Worm (Caenorhabditis elegans): Measurements from ENCODE around the gene F08F8.10.

F08F8.10 gene

ce11 chrIII:7370569-7370968 lies 13.4 kb upstream of the F08F8.10 start:
- TF ChIP-seq pes-1 (GFP tag; IDR thresholded peaks at IDR 0.05) = no peak
- TF ChIP-seq F13C5.2 (tag; optimal IDR thresholded peaks at IDR 0.05) = no peak
- TF ChIP-seq aly-1 (tag; optimal IDR thresholded peaks at IDR 0.05) = no peak
- no peak for TF ChIP-seq tra-4 (tag; optimal IDR thresholded peaks at IDR 0.05)
- no peak for TF ChIP-seq tbx-11 (GFP tag; IDR thresholded peaks at IDR 0.05)
- no peak for TF ChIP-seq flt-1 (GFP tag; IDR thresholded peaks at IDR 0.05)
- TF ChIP-seq ceh-36 (tag; optimal IDR thresholded peaks at IDR 0.05) = no peak
- no peak for TF ChIP-seq hmg-4 (GFP tag; optimal IDR thresholded peaks at IDR 0.05)
- no peak for TF ChIP-seq tbx-37 (GFP tag; conservative IDR thresholded peaks at IDR 0.05)
- no peak for TF ChIP-seq B0310.2 (tag; optimal IDR thresholded peaks at IDR 0.05)
- TF ChIP-seq hmbx-1 (tag; optimal IDR thresholded peaks at IDR 0.05) = no peak
- TF ChIP-seq hnd-1 (tag; optimal IDR thresholded peaks at IDR 0.05) = no peak

ce11 chrIII:7369394-7370024 lies 12.3 kb upstream of the F08F8.10 start:
- TF ChIP-seq tbx-37 (GFP tag; conservative IDR thresholded peaks at IDR 0.05) = no peak
- 0 out of 2 replicates have a peak, but pooled peaks have one; percentile 40 for TF ChIP-seq tbx-11 (GFP tag; IDR thresholded peaks at IDR 0.05)
- TF ChIP-seq flt-1 (GFP tag; IDR thresholded peaks at IDR 0.05) = no peak
- TF ChIP-seq tra-4 (tag; optimal IDR thresholded peaks at IDR 0.05) = no peak

ce11 chrIII:7367012-7367760 lies 10.0 kb upstream of the F08F8.10 start, which contains the start of the genes T20B12.5 and T20B12.4:
T20B12.5 (minus strand) TSS chrIII:7367112.
T20B12.4 (plus strand) TSS chrIII:7367710.
- TF ChIP-seq hnd-1 (tag; optimal IDR thresholded peaks at IDR 0.05) (no peak), hmg-4 (GFP tag; optimal IDR thresholded peaks at IDR 0.05) (no peak), B0310.2 (tag; optimal IDR thresholded peaks at IDR 0.05) (no peak), ama-1 (optimal IDR thresholded peaks at IDR 0.05) (no peak), pes-1 (GFP tag; IDR thresholded peaks at IDR 0.05) (no peak), F13C5.2 (tag; optimal IDR thresholded peaks at IDR 0.05) (no peak), ceh-13 (GFP tag; optimal IDR thresholded peaks at IDR 0.05) (no peak), ets-7 (tag; optimal IDR thresholded peaks at IDR 0.05) (no peak), tbx-37 (GFP tag; conservative IDR thresholded peaks at IDR 0.05) (no peak), scrt-1 (GFP tag; IDR thresholded peaks at IDR 0.05) (no peak)

ce11 chrIII:7365602-7366001 lies 8.4 kb upstream of the F08F8.10 start, which contains the start of gene F08F8.11:
F08F8.11 (plus strand) TSS chrIII:7365902.
- TF ChIP-seq tbx-37 (GFP tag; conservative IDR thresholded peaks at IDR 0.05) = no peak
- no peak for TF ChIP-seq ceh-36 (tag; optimal IDR thresholded peaks at IDR 0.05)
- no peak for TF ChIP-seq sea-1 (GFP tag; conservative IDR thresholded peaks at IDR 0.05)
- no peak for TF ChIP-seq flt-1 (GFP tag; IDR thresholded peaks at IDR 0.05)
- TF ChIP-seq scrt-1 (GFP tag; IDR thresholded peaks at IDR 0.05) = no peak
- TF ChIP-seq B0310.2 (tag; optimal IDR thresholded peaks at IDR 0.05) = no peak
- TF ChIP-seq tbx-11 (GFP tag; IDR thresholded peaks at IDR 0.05) = no peak
- TF ChIP-seq ets-7 (tag; optimal IDR thresholded peaks at IDR 0.05) = no peak
- TF ChIP-seq tra-4 (tag; optimal IDR thresholded peaks at IDR 0.05) = no peak
- TF ChIP-seq pes-1 (GFP tag; IDR thresholded peaks at IDR 0.05) = no peak
- TF ChIP-seq ama-1 (optimal IDR thresholded peaks at IDR 0.05) = no peak
- TF ChIP-seq F13C5.2 (tag; optimal IDR thresholded peaks at IDR 0.05) = no peak
- no peak for TF ChIP-seq aly-1 (tag; optimal IDR thresholded peaks at IDR 0.05)
- no peak for TF ChIP-seq hnd-1 (tag; optimal IDR thresholded peaks at IDR 0.05)

ce11 chrIII:7359037-7359548 lies 1.9 kb upstream of the F08F8.10 start, which contains the start of the genes eco-1 and hmgr-1:
eco-1 (minus strand) TSS chrIII:7359095.
hmgr-1 (plus strand) TSS chrIII:7359498.
- TF ChIP-seq hmg-4 (GFP tag; optimal IDR thresholded peaks at IDR 0.05) (no peak), flt-1 (GFP tag; IDR thresholded peaks at IDR 0.05) (no peak), hmbx-1 (tag; optimal IDR thresholded peaks at IDR 0.05) (no peak), sea-1 (GFP tag; conservative IDR thresholded peaks at IDR 0.05) (no peak), scrt-1 (GFP tag; IDR thresholded peaks at IDR 0.05) (no peak), tbx-11 (GFP tag; IDR thresholded peaks at IDR 0.05) (no peak), tbx-37 (GFP tag; conservative IDR thresholded peaks at IDR 0.05) (no peak), pes-1 (GFP tag; IDR thresholded peaks at IDR 0.05) (no peak), ceh-36 (tag; optimal IDR thresholded peaks at IDR 0.05) (no peak), B0310.2 (tag; optimal IDR thresholded peaks at IDR 0.05) (no peak), ceh-13 (GFP tag; optimal IDR thresholded peaks at IDR 0.05) (no peak)

- TF ChIP-seq pes-1 (GFP tag; IDR thresholded peaks at IDR 0.05) (no peak), ceh-13 (GFP tag; optimal IDR thresholded peaks at IDR 0.05) (no peak), scrt-1 (GFP tag; IDR thresholded peaks at IDR 0.05) (no peak), tbx-11 (GFP tag; IDR thresholded peaks at IDR 0.05) (no peak), ets-7 (tag; optimal IDR thresholded peaks at IDR 0.05) (no peak)
These were observed 1.4 kb upstream of the F08F8.10 start for ce11 chrIII:7358627-7359026.

- TF ChIP-seq tbx-37 (GFP tag; conservative IDR thresholded peaks at IDR 0.05) (no peak), tra-4 (tag; optimal IDR thresholded peaks at IDR 0.05) (no peak), ama-1 (optimal IDR thresholded peaks at IDR 0.05) (no peak), hnd-1 (tag; optimal IDR thresholded peaks at IDR 0.05) (no peak), flt-1 (GFP tag; IDR thresholded peaks at IDR 0.05) (no peak), F13C5.2 (tag; optimal IDR thresholded peaks at IDR 0.05) (no peak), sea-1 (GFP tag; conservative IDR thresholded peaks at IDR 0.05) (no peak), ceh-13 (GFP tag; optimal IDR thresholded peaks at IDR 0.05) (no peak), hmbx-1 (tag; optimal IDR thresholded peaks at IDR 0.05) (no peak), ets-7 (tag; optimal IDR thresholded peaks at IDR 0.05) (no peak), pes-1 (GFP tag; IDR thresholded peaks at IDR 0.05) (no peak)
These were observed 3.3 kb downstream of the F08F8.10 start, which contains the start of gene F08F8.9 for ce11 chrIII:7353871-7354270. F08F8.9 (minus strand) TSS chrIII:7353971.
